Worm (Caenorhabditis elegans): ENCODE data around the gene Y39G8B.9.

Y39G8B.9 gene

DNA sequence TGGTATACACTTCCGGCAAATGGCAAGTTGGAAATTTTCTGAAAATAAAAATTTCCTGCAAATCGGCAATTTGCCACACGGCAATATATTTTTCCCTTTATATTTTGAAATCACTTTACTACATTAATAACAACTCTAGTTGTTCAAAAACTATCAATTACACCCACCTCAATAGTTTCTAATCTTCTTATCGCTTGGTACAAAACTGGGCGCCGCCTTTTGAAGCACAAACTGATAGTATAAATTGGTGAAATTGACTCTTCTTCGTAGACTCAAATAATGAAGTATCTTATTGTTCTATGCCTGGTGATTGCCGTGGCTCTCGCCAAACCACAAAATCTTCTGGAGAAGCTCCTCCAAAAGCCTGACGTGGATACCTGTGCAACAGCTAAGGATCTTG lies at the start of gene Y39G8B.9:
TSS of gene Y39G8B.9 (plus strand) at position 269 of the 400 bp plus-strand sequence.
- no peak for TF ChIP-seq dve-1 (tag; optimal IDR thresholded peaks at IDR 0.05; ENCODE audit: insufficient read depth)
- no peak for TF ChIP-seq nhr-25 (tag; optimal IDR thresholded peaks at IDR 0.05; ENCODE audit: borderline replicate concordance, insufficient read depth)
- TF ChIP-seq nhr-42 (GFP tag; IDR thresholded peaks at IDR 0.05): no peak
- TF ChIP-seq nhr-28 (tag; optimal IDR thresholded peaks at IDR 0.05): peak; percentile 48
- TF ChIP-seq pqm-1 (tag; optimal IDR thresholded peaks at IDR 0.05): peak; percentile 68
- TF ChIP-seq aha-1 (tag): no peak
- no peak for TF ChIP-seq daf-16 (GFP tag; optimal IDR thresholded peaks at IDR 0.05)
- TF ChIP-seq daf-16 (tag; optimal IDR thresholded peaks at IDR 0.05): peak; percentile 7
- peak; percentile 41; the same call in 1 of the 2 replicates for TF ChIP-seq dmd-6 (GFP tag; IDR thresholded peaks at IDR 0.05)

- TF ChIP-seq tra-1 (GFP tag; IDR thresholded peaks at IDR 0.05) (no peak), dmd-6 (GFP tag; IDR thresholded peaks at IDR 0.05) (no peak), mxl-2 (GFP tag; conservative IDR thresholded peaks at IDR 0.05) (no peak), ceh-32 (tag; optimal IDR thresholded peaks at IDR 0.05; ENCODE audit: poor library complexity) (no peak), mxl-3 (GFP tag; optimal IDR thresholded peaks at IDR 0.05) (no peak), set-16 (GFP tag; IDR thresholded peaks at IDR 0.05) (no peak), nhr-111 (GFP tag; optimal IDR thresholded peaks at IDR 0.05) (no peak), ztf-7 (tag; optimal IDR thresholded peaks at IDR 0.05) (no peak), lin-29 (GFP tag; IDR thresholded peaks at IDR 0.05) (no peak), jun-1 (tag; optimal IDR thresholded peaks at IDR 0.05) (no peak), unc-130 (GFP tag; optimal IDR thresholded peaks at IDR 0.05) (no peak), egl-27 (tag; optimal IDR thresholded peaks at IDR 0.05) (no peak), nhr-77 (tag; optimal IDR thresholded peaks at IDR 0.05) (no peak)
Observed at ce11 chrII:13931944-13932343, 49.2 kb upstream of the Y39G8B.9 start, which contains the start of gene hot-3. TSS of gene hot-3 (minus strand) at chrII:13932044.

DNA sequence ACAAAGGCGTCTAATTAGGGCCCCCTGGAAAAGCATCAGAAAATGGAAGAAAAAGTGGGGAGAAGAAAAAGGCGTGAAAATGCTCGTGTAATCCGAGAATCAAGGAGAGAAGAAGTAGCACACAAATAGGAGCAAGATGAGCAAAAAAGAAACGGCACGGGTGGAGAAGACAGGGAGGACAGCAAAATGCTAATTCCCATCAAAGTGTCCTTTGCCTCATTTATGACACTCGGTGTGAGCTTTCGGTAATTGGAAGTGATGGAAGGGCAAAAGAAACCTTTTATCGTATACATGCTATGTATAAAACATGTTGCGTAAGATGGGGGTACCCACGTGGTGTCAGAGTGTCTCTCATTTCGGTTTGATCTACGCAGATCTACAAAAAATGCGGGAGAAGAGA lies 47.6 kb upstream of the Y39G8B.9 start:
- TF ChIP-seq F10B5.3 (tag; optimal IDR thresholded peaks at IDR 0.05) (no peak), aha-1 (tag) (peak; percentile 9)

DNA sequence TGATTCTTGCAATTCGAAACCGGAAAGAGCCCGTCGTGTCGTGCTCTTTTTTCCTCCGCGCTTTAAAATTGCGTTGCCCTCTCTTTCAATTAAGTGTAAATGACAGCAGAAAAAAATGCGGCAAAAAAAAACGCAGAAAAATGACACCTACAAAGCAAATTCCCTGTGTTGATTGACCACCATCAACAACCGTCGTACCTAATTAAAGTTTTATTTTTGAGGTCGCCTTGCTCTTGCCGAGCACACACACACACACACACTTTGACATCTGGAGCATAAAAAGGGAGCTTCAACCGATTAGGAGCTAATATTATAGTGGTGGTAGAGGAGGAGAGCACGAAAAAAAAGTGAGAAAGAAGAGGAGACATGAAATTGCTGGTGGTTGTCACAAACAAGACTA lies 45.3 kb upstream of the Y39G8B.9 start:
- TF ChIP-seq aha-1 (tag) (peak; percentile 90), unc-62 (GFP tag; optimal IDR thresholded peaks at IDR 0.05 in 1 of 2) (peak in 1 of 2 experiments; percentile 23), unc-62 (tag; optimal IDR thresholded peaks at IDR 0.05) (no peak), Y5F2A.4 (GFP tag; optimal IDR thresholded peaks at IDR 0.05) (no peak)

DNA sequence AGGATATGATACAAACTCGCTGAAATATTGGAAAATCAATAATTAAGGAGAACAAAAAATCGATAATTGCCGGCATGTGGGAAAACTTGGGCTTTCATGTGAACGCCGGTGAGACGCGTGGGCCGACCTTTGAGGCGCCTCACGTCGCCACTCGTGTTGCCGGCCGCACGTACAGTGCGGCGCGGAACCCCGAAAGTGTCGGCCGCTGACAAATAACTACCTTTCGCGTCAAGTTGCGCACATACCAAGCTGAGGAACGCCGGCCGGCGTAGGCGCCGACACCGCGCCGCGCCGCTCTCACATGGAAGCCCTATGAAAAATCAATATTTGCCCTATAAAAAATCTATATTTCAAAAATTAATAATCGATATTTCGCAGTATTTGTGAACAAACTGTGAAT lies 42.9 kb upstream of the Y39G8B.9 start:
- no peak for TF ChIP-seq hlh-30 (tag; optimal IDR thresholded peaks at IDR 0.05; ENCODE audit: insufficient read depth)
- TF ChIP-seq nhr-42 (GFP tag; IDR thresholded peaks at IDR 0.05): peak; percentile 11; the same call in 1 of the 2 replicates
- no peak for TF ChIP-seq zip-2 (tag; optimal IDR thresholded peaks at IDR 0.05)
- TF ChIP-seq spr-1 (tag; optimal IDR thresholded peaks at IDR 0.05): no peak
- TF ChIP-seq set-16 (GFP tag; IDR thresholded peaks at IDR 0.05): peak; percentile 82
- TF ChIP-seq ceh-28 (tag; optimal IDR thresholded peaks at IDR 0.05): peak; percentile 47
- no peak for TF ChIP-seq ctbp-1 (GFP tag; IDR thresholded peaks at IDR 0.05)
- no peak for TF ChIP-seq ama-1 (optimal IDR thresholded peaks at IDR 0.05)
- peak in 1 of 2 experiments; percentile 18 for TF ChIP-seq unc-62 (GFP tag; optimal IDR thresholded peaks at IDR 0.05 in 1 of 2)
- no peak for TF ChIP-seq unc-62 (tag; optimal IDR thresholded peaks at IDR 0.05)
- no peak for TF ChIP-seq nhr-11 (tag; optimal IDR thresholded peaks at IDR 0.05)
- TF ChIP-seq hif-1 (tag; optimal IDR thresholded peaks at IDR 0.05): no peak
- no peak for TF ChIP-seq ces-1 (GFP tag; optimal IDR thresholded peaks at IDR 0.05)
- peak; percentile 52; the same call in 1 of the 2 replicates for TF ChIP-seq D1046.2 (GFP tag; IDR thresholded peaks at IDR 0.05)
